Fruit fly (Drosophila melanogaster): ENCODE data around the gene CG10195.

DNA sequence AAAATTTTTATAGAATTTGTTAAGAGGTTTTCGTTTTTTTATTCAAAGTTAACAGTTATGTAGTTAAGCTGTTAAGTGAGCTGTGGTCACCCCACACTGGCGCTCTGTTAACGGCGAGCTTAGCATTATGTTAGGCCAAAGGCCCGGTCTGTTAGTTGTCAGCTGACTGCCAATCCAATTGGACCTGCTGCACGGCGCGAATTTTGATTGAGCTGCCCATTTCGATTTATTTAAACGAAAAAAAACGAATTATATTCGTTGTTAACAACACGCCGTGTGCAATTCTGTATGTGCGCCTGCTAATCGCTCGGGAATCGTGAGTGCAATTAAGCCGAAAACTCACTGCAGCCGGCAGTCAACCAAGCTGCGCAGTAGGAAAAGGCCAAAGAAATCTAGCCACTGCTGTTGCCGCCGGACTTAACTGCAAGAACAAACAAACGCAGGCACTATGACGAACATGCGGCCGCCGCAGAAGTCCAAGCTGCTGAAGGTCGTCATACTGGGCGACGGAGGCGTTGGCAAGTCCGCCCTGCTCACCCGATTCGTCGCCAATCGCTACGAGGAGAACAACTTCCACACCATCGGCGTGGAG, 52.0 kb downstream of the CG10195 start, which contains the start of gene Rab9:
- no peak for TF ChIP-seq psq (optimal IDR thresholded peaks at IDR 0.05)
- TF ChIP-seq pan (optimal IDR thresholded peaks at IDR 0.05) = no peak
- TF ChIP-seq usp (GFP tag; optimal IDR thresholded peaks at IDR 0.05) = no peak
- TF ChIP-seq CG8478 (optimal IDR thresholded peaks at IDR 0.05) = no peak
